Fruit fly (Drosophila melanogaster) whole organism, adult: ENCODE data around the gene P58IPK.

Experiments
- CG11617 ChIP-seq: fragments of 200-800 bp; sonication (Bioruptor generic); optimal IDR thresholded peaks from 2 replicates; lab custom pipeline; 2017; ENCODE audit warnings: mild to moderate bottlenecking, missing biosample characterization, missing genetic modification reagents, missing genetic modification characterization
- CG12768 ChIP-seq: fragments of 200-800 bp; sonication (Bioruptor generic); optimal IDR thresholded peaks from 2 replicates; lab custom pipeline; 2017; ENCODE audit warnings: missing biosample characterization, missing genetic modification characterization, mild to moderate bottlenecking, moderate library complexity, missing genetic modification reagents
- CG14711 ChIP-seq: fragments of 200-800 bp; sonication (Bioruptor generic); optimal IDR thresholded peaks from 2 replicates; lab custom pipeline; 2018; ENCODE audit warnings: missing biosample characterization, mild to moderate bottlenecking, missing genetic modification characterization, moderate library complexity
- CG1620 ChIP-seq: fragments of 200-800 bp; sonication (Bioruptor generic); optimal IDR thresholded peaks from 2 replicates; lab custom pipeline; 2016; ENCODE audit warnings: missing biosample characterization, missing genetic modification characterization
- CG33017 ChIP-seq: fragments of 200-800 bp; sonication (Bioruptor generic); optimal IDR thresholded peaks from 2 replicates; lab custom pipeline; 2018; ENCODE audit warnings: missing biosample characterization, mild to moderate bottlenecking, missing genetic modification characterization, moderate library complexity
- CG5204 ChIP-seq: fragments of 200-800 bp; sonication (Bioruptor generic); optimal IDR thresholded peaks from 2 replicates; lab custom pipeline; 2016; ENCODE audit warnings: missing biosample characterization, missing genetic modification characterization
- CG7045 ChIP-seq: fragments of 200-800 bp; sonication (Bioruptor generic); optimal IDR thresholded peaks from 2 replicates; lab custom pipeline; 2017; ENCODE audit warnings: missing biosample characterization, mild to moderate bottlenecking, missing genetic modification characterization
- CG7101 ChIP-seq: fragments of 200-800 bp; sonication (Bioruptor generic); optimal IDR thresholded peaks from 2 replicates; lab custom pipeline; 2018; ENCODE audit warnings: missing biosample characterization, mild to moderate bottlenecking, missing genetic modification characterization, moderate library complexity
- Clk ChIP-seq: fragments of 200-800 bp; sonication (Bioruptor generic); optimal IDR thresholded peaks from 2 replicates; lab custom pipeline; 2017; ENCODE audit warnings: missing biosample characterization, missing genetic modification characterization
- Crg-1 ChIP-seq: fragments of 200-800 bp; sonication (Bioruptor generic); optimal IDR thresholded peaks from 2 replicates; lab custom pipeline; 2016; ENCODE audit warnings: missing biosample characterization, missing genetic modification characterization
- Hr96 ChIP-seq: fragments of 200-800 bp; sonication (Bioruptor generic); optimal IDR thresholded peaks from 2 replicates; lab custom pipeline; 2016; ENCODE audit warnings: missing biosample characterization, missing genetic modification characterization
- Mnt ChIP-seq: fragments of 200-800 bp; sonication (Bioruptor generic); optimal IDR thresholded peaks from 2 replicates; lab custom pipeline; 2016; ENCODE audit warnings: missing biosample characterization, mild to moderate bottlenecking, missing genetic modification characterization
- bab1 ChIP-seq: fragments of 200-800 bp; sonication (Bioruptor generic); optimal IDR thresholded peaks from 3 replicates; lab custom pipeline; 2019; ENCODE audit warnings: missing biosample characterization, mild to moderate bottlenecking, missing genetic modification characterization, moderate library complexity
- cic ChIP-seq: fragments of 200-800 bp; sonication (Bioruptor generic); optimal IDR thresholded peaks from 2 replicates; lab custom pipeline; 2017; ENCODE audit warnings: missing biosample characterization, mild to moderate bottlenecking, missing genetic modification characterization, moderate library complexity
- cnc ChIP-seq, 2 experiments: fragments of >200 bp; optimal IDR thresholded peaks; 2 replicates each; lab custom pipeline; 2017
- kay ChIP-seq: fragments of 200-800 bp; sonication (Bioruptor generic); peaks from one replicate; lab custom pipeline; 2016; ENCODE audit warnings: missing biosample characterization, missing genetic modification characterization, borderline replicate concordance
- ovo ChIP-seq: fragments of 200-800 bp; sonication (Bioruptor generic); optimal IDR thresholded peaks from 2 replicates; lab custom pipeline; 2016; ENCODE audit warnings: missing biosample characterization, missing genetic modification characterization
- pad ChIP-seq: fragments of 200-800 bp; sonication (Bioruptor generic); optimal IDR thresholded peaks from 3 replicates; lab custom pipeline; 2017; ENCODE audit warnings: missing biosample characterization, missing genetic modification characterization, mild to moderate bottlenecking, moderate library complexity, missing genetic modification reagents
- tj ChIP-seq: fragments of 200-800 bp; sonication (Bioruptor generic); optimal IDR thresholded peaks from 3 replicates; lab custom pipeline; 2017; ENCODE audit warnings: missing biosample characterization, mild to moderate bottlenecking, missing genetic modification characterization, moderate library complexity
- toe ChIP-seq: fragments of 200-800 bp; sonication (Bioruptor generic); optimal IDR thresholded peaks from 2 replicates; lab custom pipeline; 2016; ENCODE audit warnings: missing biosample characterization, missing genetic modification characterization

Gene P58IPK

DNA sequence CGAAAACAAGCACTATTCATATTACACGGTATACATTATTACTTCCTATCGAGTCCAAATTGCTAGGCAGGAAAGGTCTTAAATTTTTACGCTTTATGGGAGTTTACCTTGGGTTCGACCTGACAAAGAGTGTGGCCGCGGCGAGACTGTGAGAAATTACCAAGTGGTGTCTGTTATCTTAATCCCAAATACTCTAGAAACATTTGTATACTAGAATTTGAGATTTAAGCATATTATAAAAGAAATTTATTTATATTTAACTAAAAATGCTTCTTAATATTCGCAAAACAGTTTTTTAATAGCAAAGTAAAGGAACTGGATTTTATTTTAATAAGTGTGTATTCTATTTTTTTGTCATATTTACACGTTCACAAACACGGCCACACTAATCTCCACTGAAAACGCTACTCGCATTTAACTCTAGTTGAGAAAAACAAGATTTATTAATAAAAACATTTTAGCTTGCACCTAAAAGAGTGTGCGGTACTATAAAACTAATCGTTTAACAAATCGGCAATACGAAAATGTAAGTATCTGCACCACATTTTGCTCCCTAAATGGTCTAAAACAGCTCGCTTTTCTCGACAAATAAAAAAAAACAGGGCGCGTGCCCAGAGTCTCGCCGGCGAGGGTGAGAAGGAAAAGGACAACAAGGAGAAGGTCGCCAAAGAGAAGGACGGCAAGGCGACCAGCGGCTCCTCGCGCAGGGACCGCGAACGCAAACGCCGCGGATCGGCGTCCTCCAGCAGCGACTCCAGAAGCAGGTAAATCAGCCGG is 34.9 kb upstream of the P58IPK start, which contains the start of the genes mura and RnpS1:
Gene mura (minus strand): TSS at position 148 of the 777 bp plus-strand sequence.
Gene RnpS1 (plus strand): TSS at position 376 of the 777 bp plus-strand sequence.
- TF ChIP-seq Mnt (GFP tag; lab: Kevin White, UChicago), result peak; percentile 8
- TF ChIP-seq CG1620 (GFP tag; lab: Kevin White, UChicago), result no peak
- TF ChIP-seq bab1 (GFP tag; lab: Kevin White, UChicago), result peak; percentile 20
- TF ChIP-seq ovo (GFP tag; lab: Kevin White, UChicago), result no peak
- peak; percentile 53 for TF ChIP-seq cic (GFP tag; lab: Kevin White, UChicago)

dm6 chr3R:9555334-9555974 is 31.3 kb upstream of the P58IPK start, which contains the start of the genes CG9386 and BckdhA:
Gene CG9386 (minus strand): TSS chr3R:9555408.
Gene BckdhA (plus strand): TSS chr3R:9555785.
- TF ChIP-seq CG7101 (peak; percentile 30), Crg-1 (GFP tag; lab: Kevin White, UChicago) (peak; percentile 41), Clk (GFP tag; lab: Kevin White, UChicago) (no peak), pad (peak; percentile 42), bab1 (GFP tag; lab: Kevin White, UChicago) (peak; percentile 35), kay (no peak), CG1620 (GFP tag; lab: Kevin White, UChicago) (peak; percentile 72), CG11617 (GFP tag; lab: Kevin White, UChicago) (peak; percentile 67), toe (GFP tag; lab: Kevin White, UChicago) (no peak), CG12768 (no peak), cic (GFP tag; lab: Kevin White, UChicago) (peak; percentile 33), Mnt (GFP tag; lab: Kevin White, UChicago) (peak; percentile 80), ovo (GFP tag; lab: Kevin White, UChicago) (peak; percentile 1), tj (peak; percentile 46), CG5204 (GFP tag; lab: Kevin White, UChicago) (no peak), CG7045 (GFP tag; lab: Kevin White, UChicago) (peak; percentile 5), Hr96 (GFP tag; lab: Kevin White, UChicago) (no peak), CG33017 (tag; lab: Kevin White, UChicago) (no peak), cnc (optimal IDR thresholded peaks at IDR 0.05; lab: Kevin White, UChicago) (no peak), CG14711 (tag; lab: Kevin White, UChicago) (peak; percentile 10)

dm6 chr3R:9559413-9560014 is 27.2 kb upstream of the P58IPK start, which contains the start of the genes AP-1mu and MBD-like:
Gene AP-1mu (minus strand): TSS chr3R:9559525.
Gene MBD-like (plus strand): TSS chr3R:9559760.
- peak; percentile 60 for TF ChIP-seq CG14711 (tag; lab: Kevin White, UChicago)
- TF ChIP-seq pad, result peak; percentile 71
- peak; percentile 61 for TF ChIP-seq CG7045 (GFP tag; lab: Kevin White, UChicago)
- peak; percentile 78 for TF ChIP-seq CG7101
- TF ChIP-seq CG5204 (GFP tag; lab: Kevin White, UChicago), result no peak
- peak; percentile 44 for TF ChIP-seq ovo (GFP tag; lab: Kevin White, UChicago)
- no peak for TF ChIP-seq Hr96 (GFP tag; lab: Kevin White, UChicago)
- peak; percentile 41 for TF ChIP-seq cic (GFP tag; lab: Kevin White, UChicago)
- TF ChIP-seq kay, result no peak
- no peak for TF ChIP-seq toe (GFP tag; lab: Kevin White, UChicago)
- TF ChIP-seq bab1 (GFP tag; lab: Kevin White, UChicago), result peak; percentile 75
- peak; percentile 83 for TF ChIP-seq CG11617 (GFP tag; lab: Kevin White, UChicago)
- peak; percentile 50 for TF ChIP-seq CG33017 (tag; lab: Kevin White, UChicago)
- peak; percentile 74 for TF ChIP-seq Mnt (GFP tag; lab: Kevin White, UChicago)
- peak; percentile 58 for TF ChIP-seq tj
- TF ChIP-seq CG12768, result peak; percentile 74
- TF ChIP-seq CG1620 (GFP tag; lab: Kevin White, UChicago), result peak; percentile 91
- no peak for TF ChIP-seq cnc (optimal IDR thresholded peaks at IDR 0.05; lab: Kevin White, UChicago)
- peak; percentile 25 for TF ChIP-seq Clk (GFP tag; lab: Kevin White, UChicago)
- peak; percentile 86 for TF ChIP-seq Crg-1 (GFP tag; lab: Kevin White, UChicago)

dm6 chr3R:9561121-9561520 is 25.6 kb upstream of the P58IPK start:
- TF ChIP-seq cic (GFP tag; lab: Kevin White, UChicago) (no peak), Clk (GFP tag; lab: Kevin White, UChicago) (no peak), CG1620 (GFP tag; lab: Kevin White, UChicago) (no peak), pad (no peak), CG7101 (no peak), toe (GFP tag; lab: Kevin White, UChicago) (no peak), CG12768 (no peak), Crg-1 (GFP tag; lab: Kevin White, UChicago) (no peak)

DNA sequence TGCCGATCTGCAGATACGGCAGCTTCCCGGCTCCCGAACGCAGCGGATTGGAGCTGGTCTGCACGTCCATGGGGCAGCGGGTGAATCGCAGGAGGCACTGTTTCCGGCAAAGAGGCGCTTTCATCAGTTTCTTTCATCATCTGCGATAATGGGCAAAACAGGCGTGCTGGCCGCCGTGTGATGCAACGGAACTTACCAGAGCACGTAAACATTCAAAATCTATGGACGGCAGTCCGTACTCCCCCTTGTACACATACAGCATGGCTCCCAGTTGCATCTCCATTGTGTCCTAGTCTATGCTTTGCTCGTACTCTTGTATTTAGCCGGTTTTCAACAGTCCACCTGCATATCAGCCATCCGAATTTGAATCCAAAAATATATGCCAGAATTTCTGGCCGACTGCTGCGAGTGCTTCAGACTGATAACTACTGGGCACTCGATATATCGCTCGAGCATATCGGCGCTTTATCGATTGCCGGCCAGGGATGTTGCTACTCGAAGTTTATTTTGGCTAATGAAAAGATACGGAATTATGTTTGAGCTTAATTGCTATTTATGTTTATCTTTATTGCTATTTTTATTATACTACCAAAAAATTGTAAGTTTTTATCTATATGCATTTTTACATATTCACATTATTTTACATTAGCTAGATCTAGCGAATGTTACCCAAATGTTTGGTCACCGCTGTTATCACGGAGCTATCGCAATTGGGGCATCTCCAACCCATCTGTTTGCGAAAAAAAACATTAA is 23.3 kb upstream of the P58IPK start, which contains the start of the genes CG9393 and Vps45:
Gene CG9393 (minus strand): TSS at position 434 of the 753 bp plus-strand sequence.
Gene Vps45 (plus strand): TSS at position 685 of the 753 bp plus-strand sequence.
- peak; percentile 32 for TF ChIP-seq CG12768
- TF ChIP-seq ovo (GFP tag; lab: Kevin White, UChicago), result peak; percentile 56
- TF ChIP-seq tj, result peak; percentile 26
- peak; percentile 70 for TF ChIP-seq CG11617 (GFP tag; lab: Kevin White, UChicago)
- TF ChIP-seq CG5204 (GFP tag; lab: Kevin White, UChicago), result no peak
- no peak for TF ChIP-seq pad
- no peak for TF ChIP-seq kay
- TF ChIP-seq Crg-1 (GFP tag; lab: Kevin White, UChicago), result peak; percentile 37
- TF ChIP-seq toe (GFP tag; lab: Kevin White, UChicago), result no peak
- TF ChIP-seq CG33017 (tag; lab: Kevin White, UChicago), result peak; percentile 27
- TF ChIP-seq CG1620 (GFP tag; lab: Kevin White, UChicago), result peak; percentile 75
- TF ChIP-seq cic (GFP tag; lab: Kevin White, UChicago), result no peak
- peak; percentile 57 for TF ChIP-seq bab1 (GFP tag; lab: Kevin White, UChicago)
- TF ChIP-seq Hr96 (GFP tag; lab: Kevin White, UChicago), result no peak
- TF ChIP-seq Clk (GFP tag; lab: Kevin White, UChicago), result no peak
- TF ChIP-seq Mnt (GFP tag; lab: Kevin White, UChicago), result peak; percentile 82
- TF ChIP-seq cnc (optimal IDR thresholded peaks at IDR 0.05; lab: Kevin White, UChicago), result no peak
- TF ChIP-seq CG7045 (GFP tag; lab: Kevin White, UChicago), result peak; percentile 28
- TF ChIP-seq CG14711 (tag; lab: Kevin White, UChicago), result peak; percentile 74
- peak; percentile 63 for TF ChIP-seq CG7101
